Worm (Caenorhabditis elegans) whole organism, L2 larva: ENCODE data around the gene tat-1.
A peak's percentile ranks its signal among the peaks of the same experiment; 100 is the strongest.
"Not testable (repeated sequence)": the region's sequence is repeated elsewhere in the genome, so short reads cannot be mapped to it uniquely, and the experiment has no call there.

Experiments
- C34F6.9 ChIP-seq: fragments of 150-350 bp; optimal IDR thresholded peaks from 2 replicates; lab custom pipeline; 2014; ENCODE audit warnings: missing biosample characterization, missing genetic modification characterization
- R02D3.7 ChIP-seq: fragments of 150-350 bp; optimal IDR thresholded peaks from 2 replicates; lab custom pipeline; 2014; ENCODE audit warnings: missing biosample characterization, missing genetic modification characterization
- Y55F3AM.14 ChIP-seq: fragments of 200-800 bp; sonication (Bioruptor generic); optimal IDR thresholded peaks from 2 replicates; lab custom pipeline; 2018; ENCODE audit warnings: mild to moderate bottlenecking, missing genetic modification characterization, missing compliant biosample characterization
- alr-1 ChIP-seq: fragments of 150-350 bp; optimal IDR thresholded peaks from 2 replicates; lab custom pipeline; 2014; ENCODE audit warnings: missing biosample characterization, missing genetic modification characterization
- aly-2 ChIP-seq: fragments of 150-350 bp; optimal IDR thresholded peaks from 2 replicates; lab custom pipeline; 2014; ENCODE audit warnings: missing biosample characterization, missing genetic modification characterization
- ama-1 ChIP-seq: fragments of 150-350 bp; optimal IDR thresholded peaks from 2 replicates; lab custom pipeline; 2018; ENCODE audit warnings: inconsistent platforms
- ceh-16 ChIP-seq: fragments of 150-350 bp; optimal IDR thresholded peaks from 2 replicates; lab custom pipeline; 2014; ENCODE audit warnings: missing biosample characterization, missing genetic modification characterization
- crh-2 ChIP-seq: sonication (generic microtip); optimal IDR thresholded peaks from 2 replicates; lab custom pipeline; 2017; ENCODE audit warnings: missing biosample characterization, missing genetic modification characterization
- egl-27 ChIP-seq: sonication (generic microtip); optimal IDR thresholded peaks from 3 replicates; lab custom pipeline; 2017; ENCODE audit warnings: missing biosample characterization, missing genetic modification reagents, missing genetic modification characterization
- elt-1 ChIP-seq: fragments of 150-350 bp; optimal IDR thresholded peaks from 2 replicates; lab custom pipeline; 2014; ENCODE audit warnings: missing biosample characterization, missing genetic modification characterization
- fos-1 ChIP-seq: fragments of 150-350 bp; optimal IDR thresholded peaks from 2 replicates; lab custom pipeline; 2014; ENCODE audit warnings: missing biosample characterization, missing genetic modification characterization
- gmeb-1 ChIP-seq: fragments of 150-350 bp; optimal IDR thresholded peaks from 2 replicates; lab custom pipeline; 2014; ENCODE audit warnings: missing biosample characterization, missing genetic modification characterization
- lin-13 ChIP-seq: fragments of 150-350 bp; optimal IDR thresholded peaks from 2 replicates; lab custom pipeline; 2014; ENCODE audit warnings: missing biosample characterization, missing genetic modification reagents, missing genetic modification characterization
- lin-39 ChIP-seq: fragments of 150-350 bp; optimal IDR thresholded peaks from 2 replicates; lab custom pipeline; 2014; ENCODE audit warnings: missing biosample characterization, missing genetic modification reagents, missing genetic modification characterization
- lsy-2 ChIP-seq, 2 experiments: fragments of 150-350 bp in 1 of 2; sonication (generic microtip) in 1 of 2; optimal IDR thresholded peaks; 2 replicates each; lab custom pipeline; 2014 to 2017; ENCODE audit warnings: missing biosample characterization in 2 of 2, missing genetic modification characterization in 2 of 2
- mbf-1 ChIP-seq: sonication (generic microtip); optimal IDR thresholded peaks from 2 replicates; lab custom pipeline; 2017; ENCODE audit warnings: missing biosample characterization, missing genetic modification characterization
- nhr-12 ChIP-seq: fragments of 150-350 bp; optimal IDR thresholded peaks from 2 replicates; lab custom pipeline; 2014; ENCODE audit warnings: missing biosample characterization, missing genetic modification characterization
- nhr-21 ChIP-seq: fragments of 150-350 bp; optimal IDR thresholded peaks from 2 replicates; lab custom pipeline; 2014; ENCODE audit warnings: missing biosample characterization, missing genetic modification characterization
- nhr-23 ChIP-seq: fragments of 150-350 bp; optimal IDR thresholded peaks from 2 replicates; lab custom pipeline; 2014; ENCODE audit warnings: missing biosample characterization, missing genetic modification reagents, missing genetic modification characterization
- nhr-237 ChIP-seq: fragments of 150-350 bp; optimal IDR thresholded peaks from 2 replicates; lab custom pipeline; 2014; ENCODE audit warnings: missing biosample characterization, missing genetic modification characterization
- nhr-25 ChIP-seq: fragments of 150-350 bp; sonication (generic microtip); optimal IDR thresholded peaks from 3 replicates; lab custom pipeline; 2014; ENCODE audit warnings: missing biosample characterization, missing genetic modification characterization
- nhr-77 ChIP-seq: fragments of 150-350 bp; optimal IDR thresholded peaks from 2 replicates; lab custom pipeline; 2014; ENCODE audit warnings: missing biosample characterization, missing genetic modification characterization
- peb-1 ChIP-seq: fragments of 150-350 bp; optimal IDR thresholded peaks from 2 replicates; lab custom pipeline; 2014; ENCODE audit warnings: missing biosample characterization, missing genetic modification characterization
- sem-4 ChIP-seq: fragments of 150-350 bp; optimal IDR thresholded peaks from 2 replicates; lab custom pipeline; 2014; ENCODE audit warnings: missing biosample characterization, missing genetic modification reagents, missing genetic modification characterization
- sma-3 ChIP-seq: sonication (generic microtip); optimal IDR thresholded peaks from 2 replicates; lab custom pipeline; 2016; ENCODE audit warnings: missing genetic modification reagents, missing genetic modification characterization, missing compliant biosample characterization
- snpc-4 ChIP-seq: fragments of 150-350 bp; optimal IDR thresholded peaks from 2 replicates; lab custom pipeline; 2014; ENCODE audit warnings: missing biosample characterization, missing genetic modification characterization
- unc-39 ChIP-seq: fragments of 150-350 bp; optimal IDR thresholded peaks from 2 replicates; lab custom pipeline; 2014; ENCODE audit warnings: missing biosample characterization, missing genetic modification characterization
- unc-55 ChIP-seq: fragments of 150-350 bp; sonication (generic microtip); optimal IDR thresholded peaks from 3 replicates; lab custom pipeline; 2014; ENCODE audit warnings: missing biosample characterization, missing genetic modification reagents, missing genetic modification characterization
- zag-1 ChIP-seq: fragments of 150-350 bp; optimal IDR thresholded peaks from 2 replicates; lab custom pipeline; 2014; ENCODE audit warnings: missing biosample characterization, missing genetic modification characterization
- ztf-11 ChIP-seq: sonication (generic microtip); optimal IDR thresholded peaks from 2 replicates; lab custom pipeline; 2017; ENCODE audit warnings: missing biosample characterization, missing genetic modification characterization
- ztf-4 ChIP-seq: fragments of 150-350 bp; optimal IDR thresholded peaks from 2 replicates; lab custom pipeline; 2014; ENCODE audit warnings: missing biosample characterization, missing genetic modification characterization

tat-1 gene

DNA sequence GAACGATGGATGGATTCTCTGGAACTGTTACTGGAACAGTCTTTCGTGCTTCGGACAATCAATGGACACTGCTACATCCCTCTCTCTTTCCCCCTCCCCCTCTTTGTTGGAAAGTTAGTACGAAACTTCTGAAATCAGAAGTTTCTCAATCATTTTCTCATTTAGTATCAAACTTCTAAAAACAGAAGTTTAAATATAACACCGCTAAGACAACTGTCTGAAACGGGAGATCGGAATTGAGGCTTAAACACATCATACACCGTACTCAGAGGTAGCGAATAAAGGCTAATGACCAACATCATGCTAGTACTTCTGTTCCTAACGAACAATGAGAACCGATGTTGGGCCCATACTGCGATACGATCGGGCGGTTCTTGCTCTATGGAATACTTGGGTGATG, 34.9 kb downstream of the tat-1 start, which contains the start of gene Y49E10.30:
Gene Y49E10.30, plus strand, starts transcription at position 301 of the 400 bp plus-strand sequence.
- not testable (repeated sequence) for TF ChIP-seq snpc-4 (tag; lab: Kevin White, UChicago); lsy-2 (tag; optimal IDR thresholded peaks at IDR 0.05; lab: Kevin White, UChicago); sma-3 (GFP tag; lab: Kevin White, UChicago)

- TF ChIP-seq fos-1 (tag; lab: Kevin White, UChicago); lsy-2 (tag; optimal IDR thresholded peaks at IDR 0.05; lab: Kevin White, UChicago); elt-1 (tag; lab: Kevin White, UChicago): not testable (repeated sequence)
Observed at ce11 chrIII:12383709-12384108, 37.8 kb downstream of the tat-1 start, which contains the start of gene Y49E10.4. Gene Y49E10.4, minus strand, starts transcription at chrIII:12383809.

DNA sequence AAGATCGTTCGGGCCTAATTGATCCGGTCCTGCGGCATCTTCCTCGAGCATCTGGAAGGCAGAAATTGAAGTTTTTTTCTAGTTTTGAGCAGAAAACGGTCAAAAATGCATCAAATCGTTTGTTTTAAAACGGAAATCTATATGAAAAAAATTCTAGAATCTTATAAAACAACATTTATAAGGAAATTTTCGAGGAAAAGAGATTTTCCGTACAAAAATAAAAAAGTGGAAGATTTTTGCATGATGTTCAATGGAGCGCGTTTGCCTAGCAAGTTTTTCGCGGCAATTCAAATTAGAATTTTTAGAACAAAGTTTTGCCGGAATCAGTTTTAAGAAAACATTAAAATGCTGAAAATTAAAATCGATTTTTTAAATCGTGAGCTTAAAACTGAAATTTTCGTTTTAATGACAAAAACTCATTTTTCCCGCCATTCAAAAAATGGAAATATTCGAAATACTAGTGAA, 44.3 kb downstream of the tat-1 start, which contains the start of gene pph-4.2:
Gene pph-4.2, minus strand, starts transcription at position 51 of the 465 bp plus-strand sequence.
- TF ChIP-seq nhr-12 (tag; lab: Kevin White, UChicago): no peak
- TF ChIP-seq gmeb-1 (tag; lab: Kevin White, UChicago): peak; percentile 92
- peak in 1 of 2 experiments; percentile 63 for TF ChIP-seq lsy-2 (tag; optimal IDR thresholded peaks at IDR 0.05; lab: Kevin White, UChicago)
- TF ChIP-seq Y55F3AM.14 (GFP tag; lab: Kevin White, UChicago): no peak
- TF ChIP-seq C34F6.9 (tag; lab: Kevin White, UChicago): peak; percentile 62
- peak; percentile 7 for TF ChIP-seq lin-13 (GFP tag; lab: Kevin White, UChicago)
- TF ChIP-seq crh-2 (tag; lab: Kevin White, UChicago): peak; percentile 1
- TF ChIP-seq unc-55 (GFP tag; lab: Kevin White, UChicago): peak; percentile 76
- peak; percentile 45 for TF ChIP-seq sem-4

ce11 chrIII:12375614-12376013, 45.9 kb downstream of the tat-1 start:
- TF ChIP-seq alr-1 (no peak), nhr-23 (no peak), unc-55 (GFP tag; lab: Kevin White, UChicago) (no peak), unc-39 (tag; lab: Kevin White, UChicago) (no peak), nhr-77 (no peak), zag-1 (tag; lab: Kevin White, UChicago) (no peak)

DNA sequence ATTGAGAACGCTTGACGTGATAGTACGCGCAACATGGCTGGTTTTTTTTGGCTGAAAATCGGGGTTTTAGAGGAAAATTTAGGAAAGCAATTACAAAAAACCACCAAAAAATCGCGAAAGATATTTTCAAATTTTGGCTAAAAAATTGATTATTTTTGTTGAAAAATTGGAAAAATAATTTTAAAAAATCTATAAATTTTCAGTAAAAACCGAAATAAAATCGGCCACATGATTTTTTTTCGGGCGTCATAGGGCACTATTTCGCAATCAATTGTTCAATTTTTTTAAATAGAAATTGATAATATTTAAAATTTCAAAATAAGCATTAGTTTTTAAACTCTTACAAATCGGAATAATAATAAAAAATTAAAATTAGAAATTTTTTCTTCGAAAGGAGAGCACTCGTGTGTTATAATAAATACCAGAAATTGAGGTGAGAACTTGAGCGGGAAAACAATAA, 47.7 kb downstream of the tat-1 start, which contains the start of gene glrx-5:
Gene glrx-5, minus strand, starts transcription at position 51 of the 460 bp plus-strand sequence.
- TF ChIP-seq sem-4 (no peak), unc-39 (tag; lab: Kevin White, UChicago) (no peak), R02D3.7 (tag; lab: Kevin White, UChicago) (no peak), fos-1 (tag; lab: Kevin White, UChicago) (no peak), ztf-4 (tag; lab: Kevin White, UChicago) (no peak), ama-1 (lab: Kevin White, UChicago) (no peak), lin-39 (tag; lab: Kevin White, UChicago) (no peak), snpc-4 (tag; lab: Kevin White, UChicago) (no peak), nhr-25 (tag; lab: Kevin White, UChicago) (no peak), nhr-23 (no peak), unc-55 (GFP tag; lab: Kevin White, UChicago) (no peak), aly-2 (tag; lab: Kevin White, UChicago) (no peak), crh-2 (tag; lab: Kevin White, UChicago) (no peak), ztf-11 (tag; lab: Kevin White, UChicago) (no peak), nhr-237 (tag; lab: Kevin White, UChicago) (no peak), peb-1 (no peak), egl-27 (tag; lab: Kevin White, UChicago) (no peak), elt-1 (tag; lab: Kevin White, UChicago) (no peak)

- TF ChIP-seq nhr-12 (tag; lab: Kevin White, UChicago): no peak
- no peak for TF ChIP-seq ceh-16
- no peak for TF ChIP-seq ama-1 (lab: Kevin White, UChicago)
- TF ChIP-seq lin-39 (tag; lab: Kevin White, UChicago): no peak
- no peak for TF ChIP-seq sma-3 (GFP tag; lab: Kevin White, UChicago)
- TF ChIP-seq mbf-1 (tag; lab: Kevin White, UChicago): no peak
- TF ChIP-seq snpc-4 (tag; lab: Kevin White, UChicago): no peak
- no peak for TF ChIP-seq elt-1 (tag; lab: Kevin White, UChicago)
- no peak for TF ChIP-seq nhr-21 (tag; lab: Kevin White, UChicago)
Observed at ce11 chrIII:12373306-12373705, 48.2 kb downstream of the tat-1 start.
